Fruit fly (Drosophila melanogaster) whole organism, embryonic: ENCODE data around the gene CG11617.
A peak's percentile ranks its signal among the peaks of the same experiment; 100 is the strongest.

Experiments
- Blimp-1 ChIP-seq: fragments of 200-800 bp; sonication (Bioruptor generic); optimal IDR thresholded peaks from 3 replicates; lab custom pipeline; 2018; ENCODE audit warnings: missing biosample characterization, missing genetic modification characterization, mild to moderate bottlenecking, moderate library complexity, missing genetic modification reagents
- C15 ChIP-seq: fragments of 200-800 bp; sonication (Bioruptor generic); IDR thresholded peaks from 3 replicates; pipeline ENCODE4 v1.3.6; 2022; ENCODE audit warnings: missing biosample characterization, missing genetic modification characterization
- CG10979 ChIP-seq: fragments of 200-800 bp; sonication (Bioruptor generic); optimal IDR thresholded peaks from 2 replicates; lab custom pipeline; 2018; ENCODE audit warnings: missing biosample characterization, mild to moderate bottlenecking, missing genetic modification characterization, moderate library complexity
- CG12155 ChIP-seq: fragments of 200-800 bp; sonication (Bioruptor generic); optimal IDR thresholded peaks from 3 replicates; lab custom pipeline; 2016; ENCODE audit warnings: missing biosample characterization, missing genetic modification characterization
- CG12769 ChIP-seq: fragments of 200-800 bp; sonication (Bioruptor generic); optimal IDR thresholded peaks from 2 replicates; lab custom pipeline; 2019; ENCODE audit warnings: missing biosample characterization, mild to moderate bottlenecking, missing genetic modification characterization, moderate library complexity
- CG13775 ChIP-seq: fragments of 200-800 bp; sonication (Bioruptor generic); optimal IDR thresholded peaks from 3 replicates; lab custom pipeline; 2017; ENCODE audit warnings: missing biosample characterization, mild to moderate bottlenecking, missing genetic modification characterization
- CG14860 ChIP-seq: fragments of 200-800 bp; sonication (Bioruptor generic); IDR thresholded peaks from 3 replicates; pipeline ENCODE4 v1.3.6; 2022; ENCODE audit warnings: missing biosample characterization, missing genetic modification characterization; ENCODE audit not compliant: partially characterized antibody
- CG15601 ChIP-seq: fragments of 200-800 bp; sonication (Bioruptor generic); optimal IDR thresholded peaks from 3 replicates; lab custom pipeline; 2019; ENCODE audit warnings: missing biosample characterization, mild to moderate bottlenecking, missing genetic modification characterization, moderate library complexity
- CG1602 ChIP-seq: fragments of 200-800 bp; sonication (Bioruptor generic); optimal IDR thresholded peaks from 3 replicates; lab custom pipeline; 2016; ENCODE audit warnings: missing biosample characterization, missing genetic modification characterization
- CG17186 ChIP-seq: fragments of 200-800 bp; sonication (Bioruptor generic); optimal IDR thresholded peaks from 3 replicates; lab custom pipeline; 2017; ENCODE audit warnings: missing biosample characterization, missing genetic modification reagents, missing genetic modification characterization
- CG17568 ChIP-seq: fragments of 200-800 bp; sonication (Bioruptor generic); optimal IDR thresholded peaks from 2 replicates; lab custom pipeline; 2018; ENCODE audit warnings: missing biosample characterization, mild to moderate bottlenecking, missing genetic modification characterization, moderate library complexity
- CG17829 ChIP-seq: fragments of 200-800 bp; optimal IDR thresholded peaks from 2 replicates; lab custom pipeline; 2019; ENCODE audit warnings: missing biosample characterization, mild to moderate bottlenecking, missing genetic modification characterization, moderate library complexity
- CG2202 ChIP-seq: fragments of 200-800 bp; sonication (Bioruptor generic); optimal IDR thresholded peaks from 2 replicates; lab custom pipeline; 2018; ENCODE audit warnings: missing biosample characterization, mild to moderate bottlenecking, missing genetic modification characterization
- CG30020 ChIP-seq: fragments of 200-800 bp; optimal IDR thresholded peaks from 2 replicates; lab custom pipeline; 2019; ENCODE audit warnings: missing biosample characterization, mild to moderate bottlenecking, missing genetic modification characterization, moderate library complexity
- CG34422 ChIP-seq: fragments of 200-800 bp; sonication (Bioruptor generic); IDR thresholded peaks from 3 replicates; pipeline ENCODE4 v1.3.6; 2022; ENCODE audit warnings: missing biosample characterization, missing genetic modification characterization
- CG3838 ChIP-seq: fragments of 200-800 bp; sonication (Bioruptor generic); optimal IDR thresholded peaks from 3 replicates; lab custom pipeline; 2016; ENCODE audit warnings: missing biosample characterization, missing genetic modification characterization
- CG4730 ChIP-seq: fragments of 200-800 bp; sonication (Bioruptor generic); IDR thresholded peaks from 2 replicates; pipeline ENCODE4 v1.3.6; 2022; ENCODE audit warnings: missing biosample characterization, missing genetic modification characterization
- CG7839 ChIP-seq: fragments of 200-800 bp; sonication (Bioruptor generic); optimal IDR thresholded peaks from 3 replicates; lab custom pipeline; 2018; ENCODE audit warnings: missing biosample characterization, mild to moderate bottlenecking, missing genetic modification characterization, moderate library complexity
- CoRest ChIP-seq: fragments of 200-800 bp; sonication (Bioruptor generic); optimal IDR thresholded peaks from 3 replicates; lab custom pipeline; 2018; ENCODE audit warnings: missing biosample characterization, mild to moderate bottlenecking, missing genetic modification characterization, moderate library complexity
- D19A ChIP-seq: fragments of 200-800 bp; optimal IDR thresholded peaks from 3 replicates; lab custom pipeline; 2019; ENCODE audit warnings: missing biosample characterization, mild to moderate bottlenecking, missing genetic modification characterization, moderate library complexity
- Drgx ChIP-seq: fragments of 200-800 bp; sonication (Bioruptor generic); IDR thresholded peaks from 2 replicates; pipeline ENCODE4 v1.3.6; 2022; ENCODE audit warnings: missing biosample characterization, missing genetic modification characterization
- ERR ChIP-seq: fragments of 200-800 bp; sonication (Bioruptor generic); optimal IDR thresholded peaks from 2 replicates; lab custom pipeline; 2016; ENCODE audit warnings: missing biosample characterization, missing genetic modification characterization
- Eip74EF ChIP-seq, 2 experiments: fragments of 200-800 bp in 1 of 2; fragments of >200 bp in 1 of 2; sonication (Bioruptor generic) in 1 of 2; optimal IDR thresholded peaks; 2 replicates each; lab custom pipeline; 2017 to 2019; ENCODE audit warnings: missing biosample characterization in 2 of 2, missing genetic modification characterization in 2 of 2, mild to moderate bottlenecking in 1 of 2, moderate library complexity in 1 of 2
- Ets97D ChIP-seq: fragments of 200-800 bp; sonication (Bioruptor generic); optimal IDR thresholded peaks from 3 replicates; lab custom pipeline; 2016; ENCODE audit warnings: missing biosample characterization, missing genetic modification characterization
- Fer1 ChIP-seq: fragments of 200-800 bp; sonication (Bioruptor generic); optimal IDR thresholded peaks from 2 replicates; lab custom pipeline; 2017; ENCODE audit warnings: missing biosample characterization, mild to moderate bottlenecking, missing genetic modification characterization
- MTF-1 ChIP-seq: fragments of 200-800 bp; sonication (Bioruptor generic); optimal IDR thresholded peaks from 2 replicates; lab custom pipeline; 2018; ENCODE audit warnings: missing biosample characterization, mild to moderate bottlenecking, missing genetic modification characterization, borderline replicate concordance
- Meics ChIP-seq: fragments of 200-800 bp; sonication (Bioruptor generic); optimal IDR thresholded peaks from 2 replicates; lab custom pipeline; 2017; ENCODE audit warnings: missing biosample characterization, mild to moderate bottlenecking, missing genetic modification characterization
- NC2α ChIP-seq: fragments of 200-800 bp; sonication (Bioruptor generic); optimal IDR thresholded peaks from 2 replicates; lab custom pipeline; 2016; ENCODE audit warnings: missing biosample characterization, missing genetic modification characterization
- NC2β ChIP-seq: fragments of 200-800 bp; sonication (Bioruptor generic); optimal IDR thresholded peaks from 2 replicates; lab custom pipeline; 2016; ENCODE audit warnings: missing biosample characterization, missing genetic modification characterization
- bigmax ChIP-seq: fragments of 200-800 bp; sonication (Bioruptor generic); optimal IDR thresholded peaks from 2 replicates; lab custom pipeline; 2018; ENCODE audit warnings: missing biosample characterization, mild to moderate bottlenecking, missing genetic modification characterization
- caup ChIP-seq: fragments of 200-800 bp; sonication (Bioruptor generic); optimal IDR thresholded peaks from 3 replicates; lab custom pipeline; 2017; ENCODE audit warnings: missing biosample characterization, mild to moderate bottlenecking, missing genetic modification characterization, moderate library complexity; ENCODE audit not compliant: severe bottlenecking
- corto ChIP-seq: fragments of 200-800 bp; sonication (Bioruptor generic); optimal IDR thresholded peaks from 2 replicates; lab custom pipeline; 2016; ENCODE audit warnings: missing biosample characterization, mild to moderate bottlenecking, missing genetic modification characterization, moderate library complexity
- crp ChIP-seq, 2 experiments: fragments of 200-800 bp; sonication (Bioruptor generic); optimal IDR thresholded peaks; 2 replicates in 1 of 2; 3 replicates in 1 of 2; lab custom pipeline; 2017; ENCODE audit warnings: missing biosample characterization in 2 of 2, missing genetic modification characterization in 2 of 2, mild to moderate bottlenecking in 1 of 2, moderate library complexity in 1 of 2
- dpn ChIP-seq, 2 experiments: fragments of 200-800 bp; sonication (Bioruptor generic); optimal IDR thresholded peaks; 3 replicates each; lab custom pipeline; 2016; ENCODE audit warnings: missing biosample characterization in 2 of 2, missing genetic modification characterization in 2 of 2
- eve ChIP-seq, 2 experiments: fragments of >200 bp; optimal IDR thresholded peaks; 2 replicates each; lab custom pipeline; 2017; ENCODE audit warnings: missing biosample characterization in 2 of 2, missing genetic modification characterization in 2 of 2
- ewg ChIP-seq: fragments of 200-800 bp; sonication (Bioruptor generic); optimal IDR thresholded peaks from 3 replicates; lab custom pipeline; 2017; ENCODE audit warnings: mild to moderate bottlenecking, missing biosample characterization, missing genetic modification reagents, missing genetic modification characterization
- gro ChIP-seq: fragments of 200-800 bp; sonication (Bioruptor generic); optimal IDR thresholded peaks from 2 replicates; lab custom pipeline; 2016; ENCODE audit warnings: missing biosample characterization, missing genetic modification characterization
- her ChIP-seq: fragments of 200-800 bp; sonication (Bioruptor generic); optimal IDR thresholded peaks from 2 replicates; lab custom pipeline; 2016; ENCODE audit warnings: missing biosample characterization, missing genetic modification characterization
- kni ChIP-seq: fragments of 200-800 bp; sonication (Bioruptor generic); optimal IDR thresholded peaks from 3 replicates; lab custom pipeline; 2017; ENCODE audit warnings: mild to moderate bottlenecking, missing biosample characterization, missing genetic modification reagents, missing genetic modification characterization
- nerfin-1 ChIP-seq: fragments of 200-800 bp; sonication (Bioruptor generic); optimal IDR thresholded peaks from 3 replicates; lab custom pipeline; 2019; ENCODE audit warnings: missing biosample characterization, mild to moderate bottlenecking, missing genetic modification characterization, moderate library complexity
- pan ChIP-seq, 4 experiments: fragments of >200 bp in 3 of 4; fragments of 200-800 bp in 1 of 4; sonication (Bioruptor generic) in 1 of 4; optimal IDR thresholded peaks in 3 of 4; IDR thresholded peaks in 1 of 4; 2 replicates each; pipeline versions ENCODE4 v1.3.6 to Lab custom; 2017 to 2022; ENCODE audit warnings: missing biosample characterization in 2 of 4, missing genetic modification characterization in 2 of 4, mixed read lengths in 1 of 4
- repo ChIP-seq: fragments of 200-800 bp; sonication (Bioruptor generic); optimal IDR thresholded peaks from 2 replicates; lab custom pipeline; 2016; ENCODE audit warnings: missing biosample characterization, missing genetic modification characterization
- salm ChIP-seq: fragments of 200-800 bp; sonication (Bioruptor generic); optimal IDR thresholded peaks from 2 replicates; lab custom pipeline; 2018; ENCODE audit warnings: missing biosample characterization, mild to moderate bottlenecking, missing genetic modification characterization
- schlank ChIP-seq: fragments of 200-800 bp; sonication (Bioruptor generic); optimal IDR thresholded peaks from 2 replicates; lab custom pipeline; 2018; ENCODE audit warnings: missing biosample characterization, mild to moderate bottlenecking, missing genetic modification characterization
- sd ChIP-seq: fragments of 200-800 bp; sonication (Bioruptor generic); optimal IDR thresholded peaks from 3 replicates; lab custom pipeline; 2018; ENCODE audit warnings: missing biosample characterization, mild to moderate bottlenecking, missing genetic modification characterization, moderate library complexity
- sima ChIP-seq: fragments of 200-800 bp; sonication (Bioruptor generic); optimal IDR thresholded peaks from 2 replicates; lab custom pipeline; 2016; ENCODE audit warnings: missing biosample characterization, missing genetic modification characterization
- slou ChIP-seq: fragments of 200-800 bp; sonication (Bioruptor generic); optimal IDR thresholded peaks from 3 replicates; lab custom pipeline; 2016; ENCODE audit warnings: missing biosample characterization, missing genetic modification characterization
- vfl ChIP-seq: fragments of 200-800 bp; sonication (Bioruptor generic); optimal IDR thresholded peaks from 2 replicates; lab custom pipeline; 2016; ENCODE audit warnings: missing biosample characterization, missing genetic modification characterization

Gene CG11617

dm6 chr2L:158649-159257, 48.3 kb downstream of the CG11617 start, which contains the start of the genes CG33635 and spen (continued):
- TF ChIP-seq Eip74EF (GFP tag; optimal IDR thresholded peaks at IDR 0.05; lab: Kevin White, UChicago): peak in 1 of 2 experiments; percentile 10
- TF ChIP-seq caup (GFP tag; lab: Kevin White, UChicago): peak; percentile 49
- TF ChIP-seq CG10979 (tag; lab: Kevin White, UChicago): peak; percentile 26
- peak; percentile 13 for TF ChIP-seq CG17568
- no peak for TF ChIP-seq Blimp-1 (GFP tag; lab: Kevin White, UChicago)
- TF ChIP-seq sd (tag; lab: Kevin White, UChicago): peak; percentile 52
- peak in 1 of 2 experiments; percentile 33 for TF ChIP-seq dpn (GFP tag; optimal IDR thresholded peaks at IDR 0.05; lab: Kevin White, UChicago)
- peak; percentile 41 for TF ChIP-seq ewg
- peak; percentile 97 for TF ChIP-seq CG17186 (GFP tag; lab: Kevin White, UChicago)
- TF ChIP-seq ERR: peak; percentile 51
- TF ChIP-seq corto (GFP tag; lab: Kevin White, UChicago): peak; percentile 49
- TF ChIP-seq gro (GFP tag; lab: Kevin White, UChicago): peak; percentile 28
- peak; percentile 47 for TF ChIP-seq CoRest (tag; lab: Kevin White, UChicago)
- TF ChIP-seq CG30020 (tag; lab: Kevin White, UChicago): peak; percentile 80
- TF ChIP-seq CG12155: peak; percentile 1
- TF ChIP-seq NC2α (GFP tag; lab: Kevin White, UChicago): no peak
- no peak for TF ChIP-seq CG14860
- TF ChIP-seq CG17829 (tag; lab: Kevin White, UChicago): peak; percentile 68
- no peak for TF ChIP-seq CG1602
- no peak for TF ChIP-seq repo (GFP tag; lab: Kevin White, UChicago)
- TF ChIP-seq sima (GFP tag; lab: Kevin White, UChicago): no peak
- no peak for TF ChIP-seq slou (GFP tag; lab: Kevin White, UChicago)
- peak; percentile 15 for TF ChIP-seq schlank (tag; lab: Kevin White, UChicago)
- peak; percentile 47 for TF ChIP-seq nerfin-1 (tag; lab: Kevin White, UChicago)
- peak; percentile 22 for TF ChIP-seq Meics (GFP tag; lab: Kevin White, UChicago)
- no peak for TF ChIP-seq vfl
- peak in 1 of 2 experiments; percentile 79 for TF ChIP-seq eve (GFP tag; optimal IDR thresholded peaks at IDR 0.05; lab: Kevin White, UChicago)
- peak; percentile 48 for TF ChIP-seq bigmax (GFP tag; lab: Kevin White, UChicago)
- TF ChIP-seq CG4730 (GFP tag; lab: Robert Waterston, UW): no peak
- no peak for TF ChIP-seq pan (optimal IDR thresholded peaks at IDR 0.05; lab: Kevin White, UChicago)
- no peak for TF ChIP-seq pan (GFP tag; optimal IDR thresholded peaks at IDR 0.05 in 1 of 2, IDR thresholded peaks at IDR 0.05 in 1 of 2)
- peak; percentile 72 for TF ChIP-seq Ets97D
- TF ChIP-seq D19A (tag; lab: Kevin White, UChicago): peak; percentile 4
- no peak for TF ChIP-seq CG3838
- TF ChIP-seq CG13775: peak; percentile 30
- peak; percentile 4 for TF ChIP-seq MTF-1 (GFP tag; lab: Kevin White, UChicago)
- TF ChIP-seq Drgx (GFP tag; lab: Robert Waterston, UW): no peak
- peak; percentile 53 for TF ChIP-seq her
- no peak for TF ChIP-seq CG34422 (GFP tag; lab: Robert Waterston, UW)
- peak; percentile 29 for TF ChIP-seq CG2202
- peak; percentile 37 for TF ChIP-seq NC2β (GFP tag; lab: Kevin White, UChicago)
- peak; percentile 53 for TF ChIP-seq salm (tag; lab: Kevin White, UChicago)
- TF ChIP-seq CG15601 (tag; lab: Kevin White, UChicago): peak; percentile 59
- TF ChIP-seq C15 (GFP tag; lab: Robert Waterston, UW): no peak
- peak; percentile 66 for TF ChIP-seq kni
- TF ChIP-seq CG12769: peak; percentile 35
- peak; percentile 4 for TF ChIP-seq CG7839 (tag; lab: Kevin White, UChicago)
- peak in 1 of 2 experiments; percentile 39 for TF ChIP-seq crp (GFP tag; optimal IDR thresholded peaks at IDR 0.05; lab: Kevin White, UChicago)
- TF ChIP-seq Fer1 (GFP tag; lab: Kevin White, UChicago): peak; percentile 68
